Worm (Caenorhabditis elegans): ENCODE data around the gene Y102A11A.3.

The Y102A11A.3 gene

ce11 chrX:2018848-2019247, at the start of gene Y102A11A.3:
TSS of gene Y102A11A.3 (plus strand) at chrX:2019148.
- no peak for TF ChIP-seq lim-6 (tag; optimal IDR thresholded peaks at IDR 0.05)

- TF ChIP-seq hlh-13 (GFP tag; optimal IDR thresholded peaks at IDR 0.05) (no peak), mec-3 (tag; optimal IDR thresholded peaks at IDR 0.05; ENCODE audit: borderline replicate concordance) (no peak), ref-2 (tag; optimal IDR thresholded peaks at IDR 0.05) (no peak), sox-2 (GFP tag; IDR thresholded peaks at IDR 0.05) (no peak), K02D7.2 (tag; optimal IDR thresholded peaks at IDR 0.05) (no peak), eyg-1 (tag; optimal IDR thresholded peaks at IDR 0.05) (no peak), elt-2 (tag; optimal IDR thresholded peaks at IDR 0.05) (no peak), hlh-30 (tag; optimal IDR thresholded peaks at IDR 0.05; ENCODE audit: insufficient read depth) (no peak), pha-2 (tag; optimal IDR thresholded peaks at IDR 0.05) (no peak), unc-55 (GFP tag; optimal IDR thresholded peaks at IDR 0.05) (no peak), ztf-16 (tag; optimal IDR thresholded peaks at IDR 0.05) (no peak), F13H6.1 (tag; optimal IDR thresholded peaks at IDR 0.05) (no peak), elt-4 (tag; optimal IDR thresholded peaks at IDR 0.05) (no peak)
Measured at ce11 chrX:1969575-1969974, 49.4 kb upstream of the Y102A11A.3 start, which contains the start of gene str-79. TSS of gene str-79 (plus strand) at chrX:1969875.

ce11 chrX:1971647-1972046, 47.3 kb upstream of the Y102A11A.3 start:
- TF ChIP-seq hlh-6 (tag; optimal IDR thresholded peaks at IDR 0.05) (no peak), syd-9 (tag; optimal IDR thresholded peaks at IDR 0.05) (no peak)

- TF ChIP-seq sox-4 (tag; optimal IDR thresholded peaks at IDR 0.05) (no peak), unc-55 (GFP tag; optimal IDR thresholded peaks at IDR 0.05) (no peak)
Measured at ce11 chrX:1972766-1973165, 46.2 kb upstream of the Y102A11A.3 start.

ce11 chrX:1974699-1975098, 44.2 kb upstream of the Y102A11A.3 start, which contains the start of gene F52D2.5:
TSS of gene F52D2.5 (minus strand) at chrX:1974799.
- TF ChIP-seq hlh-30 (tag; optimal IDR thresholded peaks at IDR 0.05; ENCODE audit: insufficient read depth) (no peak), ceh-22 (tag; optimal IDR thresholded peaks at IDR 0.05) (no peak), ceh-6 (GFP tag; optimal IDR thresholded peaks at IDR 0.05) (no peak), fax-1 (tag; optimal IDR thresholded peaks at IDR 0.05) (no peak), sox-4 (tag; optimal IDR thresholded peaks at IDR 0.05) (no peak)

ce11 chrX:1975692-1976091, 43.3 kb upstream of the Y102A11A.3 start, which contains the start of gene F52D2.6:
TSS of gene F52D2.6 (plus strand) at chrX:1975992.
- TF ChIP-seq ets-4 (tag; optimal IDR thresholded peaks at IDR 0.05) (no peak), ceh-14 (tag; optimal IDR thresholded peaks at IDR 0.05) (no peak), ceh-22 (tag; optimal IDR thresholded peaks at IDR 0.05) (no peak), fkh-6 (tag; optimal IDR thresholded peaks at IDR 0.05) (no peak), nhr-11 (tag; optimal IDR thresholded peaks at IDR 0.05) (no peak), K02D7.2 (tag; optimal IDR thresholded peaks at IDR 0.05) (no peak), ceh-24 (tag; optimal IDR thresholded peaks at IDR 0.05) (no peak), unc-42 (tag; optimal IDR thresholded peaks at IDR 0.05) (no peak), hlh-15 (tag; optimal IDR thresholded peaks at IDR 0.05) (no peak), tbx-7 (tag; optimal IDR thresholded peaks at IDR 0.05) (no peak), che-1 (tag; optimal IDR thresholded peaks at IDR 0.05) (no peak), Y22D7AL.16 (tag; optimal IDR thresholded peaks at IDR 0.05) (no peak), pros-1 (tag; optimal IDR thresholded peaks at IDR 0.05) (no peak), unc-3 (GFP tag; conservative IDR thresholded peaks at IDR 0.05) (no peak), unc-3 (tag; optimal IDR thresholded peaks at IDR 0.05) (no peak), ref-2 (tag; optimal IDR thresholded peaks at IDR 0.05) (no peak), fax-1 (tag; optimal IDR thresholded peaks at IDR 0.05) (no peak), pag-3 (tag; optimal IDR thresholded peaks at IDR 0.05; ENCODE audit: borderline replicate concordance) (no peak), ttx-3 (tag; optimal IDR thresholded peaks at IDR 0.05) (no peak), ama-1 (optimal IDR thresholded peaks at IDR 0.05) (no peak), ceh-9 (tag; optimal IDR thresholded peaks at IDR 0.05) (no peak)

All from whole organism, late embryonic.